Fruit fly (Drosophila melanogaster) whole organism, embryonic: ENCODE results near the gene Plc21C.

Experiments
- ATbp ChIP-seq: fragments of 200-800 bp; sonication (Bioruptor generic); optimal IDR thresholded peaks from 2 replicates; lab custom pipeline; 2017; ENCODE audit warnings: missing biosample characterization, mild to moderate bottlenecking, missing genetic modification characterization, missing genetic modification reagents
- C15 ChIP-seq: fragments of 200-800 bp; sonication (Bioruptor generic); IDR thresholded peaks from 3 replicates; pipeline ENCODE4 v1.3.6; 2022; ENCODE audit warnings: missing biosample characterization, missing genetic modification characterization
- CG10147 ChIP-seq: fragments of 200-800 bp; sonication (Bioruptor generic); optimal IDR thresholded peaks from 2 replicates; lab custom pipeline; 2019; ENCODE audit warnings: missing biosample characterization, mild to moderate bottlenecking, missing genetic modification characterization, moderate library complexity
- CG10654 ChIP-seq: fragments of 200-800 bp; sonication (Bioruptor generic); optimal IDR thresholded peaks from 2 replicates; lab custom pipeline; 2016; ENCODE audit warnings: missing biosample characterization, missing genetic modification characterization
- CG11093 ChIP-seq: fragments of 200-800 bp; sonication (Bioruptor generic); IDR thresholded peaks from 3 replicates; pipeline ENCODE4 v1.3.6; 2022; ENCODE audit warnings: missing biosample characterization, missing genetic modification characterization
- CG11504 ChIP-seq: fragments of 200-800 bp; sonication (Bioruptor generic); optimal IDR thresholded peaks from 3 replicates; lab custom pipeline; 2019; ENCODE audit warnings: missing biosample characterization, mild to moderate bottlenecking, missing genetic modification characterization, moderate library complexity
- CG1233 ChIP-seq: fragments of 200-800 bp; sonication (Bioruptor generic); optimal IDR thresholded peaks from 4 replicates; lab custom pipeline; 2018; ENCODE audit warnings: missing biosample characterization, mild to moderate bottlenecking, missing genetic modification characterization
- CG13424 ChIP-seq: fragments of 200-800 bp; sonication (Bioruptor generic); optimal IDR thresholded peaks from 2 replicates; lab custom pipeline; 2019; ENCODE audit warnings: missing biosample characterization, mild to moderate bottlenecking, missing genetic modification characterization, moderate library complexity
- CG13624 ChIP-seq: fragments of 200-800 bp; sonication (Bioruptor generic); optimal IDR thresholded peaks from 2 replicates; lab custom pipeline; 2016; ENCODE audit warnings: missing biosample characterization, missing genetic modification characterization
- CG17359 ChIP-seq: fragments of 200-800 bp; sonication (Bioruptor generic); optimal IDR thresholded peaks from 3 replicates; lab custom pipeline; 2018; ENCODE audit warnings: missing biosample characterization, mild to moderate bottlenecking, missing genetic modification characterization, moderate library complexity
- CG17385 ChIP-seq: fragments of 200-800 bp; sonication (Bioruptor generic); optimal IDR thresholded peaks from 3 replicates; lab custom pipeline; 2018; ENCODE audit warnings: missing biosample characterization, mild to moderate bottlenecking, missing genetic modification characterization
- CG18764 ChIP-seq: fragments of 200-800 bp; sonication (Bioruptor generic); optimal IDR thresholded peaks from 3 replicates; lab custom pipeline; 2016; ENCODE audit warnings: missing biosample characterization, missing genetic modification characterization
- CG2875 ChIP-seq: fragments of 200-800 bp; sonication (Bioruptor generic); optimal IDR thresholded peaks from 2 replicates; lab custom pipeline; 2017; ENCODE audit warnings: missing biosample characterization, mild to moderate bottlenecking, missing genetic modification characterization, missing genetic modification reagents
- CG30020 ChIP-seq: fragments of 200-800 bp; optimal IDR thresholded peaks from 2 replicates; lab custom pipeline; 2019; ENCODE audit warnings: missing biosample characterization, mild to moderate bottlenecking, missing genetic modification characterization, moderate library complexity
- CG34224 ChIP-seq: fragments of 200-800 bp; sonication (Bioruptor generic); IDR thresholded peaks from 3 replicates; pipeline ENCODE4 v1.3.6; 2022; ENCODE audit warnings: missing biosample characterization, missing genetic modification characterization; ENCODE audit not compliant: partially characterized antibody
- CG3995 ChIP-seq: fragments of 200-800 bp; sonication (Bioruptor generic); optimal IDR thresholded peaks from 3 replicates; lab custom pipeline; 2016; ENCODE audit warnings: missing biosample characterization, missing genetic modification characterization
- CG4617 ChIP-seq: fragments of 200-800 bp; sonication (Bioruptor generic); optimal IDR thresholded peaks from 3 replicates; lab custom pipeline; 2016; ENCODE audit warnings: missing biosample characterization, missing genetic modification characterization, borderline replicate concordance
- CG6254 ChIP-seq: fragments of 200-800 bp; sonication (Bioruptor generic); optimal IDR thresholded peaks from 3 replicates; lab custom pipeline; 2017; ENCODE audit warnings: mild to moderate bottlenecking, missing biosample characterization, missing genetic modification reagents, missing genetic modification characterization
- CG6654 ChIP-seq: fragments of 200-800 bp; sonication (Bioruptor generic); optimal IDR thresholded peaks from 2 replicates; lab custom pipeline; 2017; ENCODE audit warnings: missing biosample characterization, mild to moderate bottlenecking, missing genetic modification characterization
- CG7963 ChIP-seq: fragments of 200-800 bp; sonication (Bioruptor generic); IDR thresholded peaks from 3 replicates; pipeline ENCODE4 v1.3.6; 2022; ENCODE audit warnings: missing biosample characterization, missing genetic modification characterization; ENCODE audit not compliant: partially characterized antibody
- CG8924 ChIP-seq: fragments of 200-800 bp; optimal IDR thresholded peaks from 3 replicates; lab custom pipeline; 2019; ENCODE audit warnings: missing biosample characterization, mild to moderate bottlenecking, missing genetic modification characterization, moderate library complexity
- CG9876 ChIP-seq: fragments of 200-800 bp; sonication (Bioruptor generic); optimal IDR thresholded peaks from 2 replicates; lab custom pipeline; 2016; ENCODE audit warnings: missing biosample characterization, missing genetic modification characterization
- CG9932 ChIP-seq: fragments of 200-800 bp; sonication (Bioruptor generic); IDR thresholded peaks from 2 replicates; pipeline ENCODE4 v1.3.6; 2022; ENCODE audit warnings: missing biosample characterization, missing genetic modification characterization
- Chrac-16 ChIP-seq: fragments of 200-800 bp; sonication (Bioruptor generic); optimal IDR thresholded peaks from 3 replicates; lab custom pipeline; 2016; ENCODE audit warnings: missing biosample characterization, missing genetic modification characterization
- E2f1 ChIP-seq: fragments of 200-800 bp; sonication (Bioruptor generic); IDR thresholded peaks from 2 replicates; pipeline ENCODE4 v1.3.6; 2022; ENCODE audit warnings: missing biosample characterization, missing genetic modification characterization
- Fer1 ChIP-seq: fragments of 200-800 bp; sonication (Bioruptor generic); optimal IDR thresholded peaks from 2 replicates; lab custom pipeline; 2017; ENCODE audit warnings: missing biosample characterization, mild to moderate bottlenecking, missing genetic modification characterization
- Fer2 ChIP-seq: fragments of 200-800 bp; sonication (Bioruptor generic); optimal IDR thresholded peaks from 2 replicates; lab custom pipeline; 2018; ENCODE audit warnings: missing biosample characterization, mild to moderate bottlenecking, missing genetic modification characterization, moderate library complexity
- HLH4C ChIP-seq: fragments of 200-800 bp; sonication (Bioruptor generic); IDR thresholded peaks from 3 replicates; pipeline ENCODE4 v1.3.6; 2022; ENCODE audit warnings: missing biosample characterization, missing genetic modification characterization; ENCODE audit not compliant: partially characterized antibody
- HmgD ChIP-seq: fragments of 200-800 bp; sonication (Bioruptor generic); optimal IDR thresholded peaks from 3 replicates; lab custom pipeline; 2016; ENCODE audit warnings: missing biosample characterization, missing genetic modification characterization
- Ravus ChIP-seq: fragments of 200-800 bp; sonication (Bioruptor generic); IDR thresholded peaks from 2 replicates; pipeline ENCODE4 v1.3.6; 2022; ENCODE audit warnings: missing biosample characterization, missing genetic modification characterization
- Six4 ChIP-seq: fragments of 200-800 bp; sonication (Bioruptor generic); optimal IDR thresholded peaks from 2 replicates; lab custom pipeline; 2016; ENCODE audit warnings: missing biosample characterization, missing genetic modification characterization
- Sox100B ChIP-seq: fragments of 200-800 bp; sonication (Bioruptor generic); optimal IDR thresholded peaks from 3 replicates; lab custom pipeline; 2018; ENCODE audit warnings: missing biosample characterization, mild to moderate bottlenecking, missing genetic modification characterization
- ara ChIP-seq: fragments of 200-800 bp; sonication (Bioruptor generic); IDR thresholded peaks from 2 replicates; pipeline ENCODE4 v1.3.6; 2022; ENCODE audit warnings: missing biosample characterization, missing genetic modification characterization
- ato ChIP-seq: fragments of 200-800 bp; sonication (Bioruptor generic); IDR thresholded peaks from 2 replicates; pipeline ENCODE4 v1.3.6; 2022; ENCODE audit warnings: missing biosample characterization, missing genetic modification characterization; ENCODE audit not compliant: partially characterized antibody
- bowl ChIP-seq: fragments of 200-800 bp; sonication (Bioruptor generic); IDR thresholded peaks from 2 replicates; pipeline ENCODE4 v1.3.6; 2022; ENCODE audit warnings: missing biosample characterization, missing genetic modification characterization
- danr ChIP-seq: fragments of 200-800 bp; sonication (Bioruptor generic); IDR thresholded peaks from 2 replicates; pipeline ENCODE4 v1.3.6; 2022; ENCODE audit warnings: missing biosample characterization, missing genetic modification characterization
- exex ChIP-seq: fragments of 200-800 bp; sonication (Bioruptor generic); optimal IDR thresholded peaks from 4 replicates; lab custom pipeline; 2018; ENCODE audit warnings: missing biosample characterization, mild to moderate bottlenecking, missing genetic modification characterization, moderate library complexity
- gro ChIP-seq: fragments of 200-800 bp; sonication (Bioruptor generic); optimal IDR thresholded peaks from 2 replicates; lab custom pipeline; 2016; ENCODE audit warnings: missing biosample characterization, missing genetic modification characterization
- gsb ChIP-seq: fragments of 200-800 bp; sonication (Bioruptor generic); IDR thresholded peaks from 2 replicates; pipeline ENCODE4 v1.3.6; 2022; ENCODE audit warnings: missing biosample characterization, missing genetic modification characterization
- lmd ChIP-seq: fragments of 200-800 bp; sonication (Bioruptor generic); IDR thresholded peaks from 2 replicates; pipeline ENCODE4 v1.3.6; 2022; ENCODE audit warnings: missing biosample characterization, missing genetic modification characterization
- odd ChIP-seq: fragments of 200-800 bp; sonication (Bioruptor generic); optimal IDR thresholded peaks from 2 replicates; lab custom pipeline; 2017; ENCODE audit warnings: missing biosample characterization, mild to moderate bottlenecking, missing genetic modification characterization
- onecut ChIP-seq: fragments of 200-800 bp; sonication (Bioruptor generic); IDR thresholded peaks from 2 replicates; pipeline ENCODE4 v1.3.6; 2022; ENCODE audit warnings: missing biosample characterization, missing genetic modification characterization
- pfk ChIP-seq: fragments of 200-800 bp; sonication (Bioruptor generic); optimal IDR thresholded peaks from 2 replicates; lab custom pipeline; 2018; ENCODE audit warnings: missing biosample characterization, mild to moderate bottlenecking, missing genetic modification characterization, moderate library complexity
- row ChIP-seq: fragments of 200-800 bp; sonication (Bioruptor generic); IDR thresholded peaks from 3 replicates; pipeline ENCODE4 v1.3.6; 2022; ENCODE audit warnings: missing biosample characterization, missing genetic modification characterization
- scrt ChIP-seq: fragments of 200-800 bp; sonication (Bioruptor generic); optimal IDR thresholded peaks from 2 replicates; lab custom pipeline; 2018; ENCODE audit warnings: missing biosample characterization, mild to moderate bottlenecking, missing genetic modification characterization, moderate library complexity
- sens-2 ChIP-seq: fragments of 200-800 bp; sonication (Bioruptor generic); IDR thresholded peaks from 2 replicates; pipeline ENCODE4 v1.3.6; 2022; ENCODE audit warnings: missing biosample characterization, missing genetic modification characterization
- sima ChIP-seq: fragments of 200-800 bp; sonication (Bioruptor generic); optimal IDR thresholded peaks from 2 replicates; lab custom pipeline; 2016; ENCODE audit warnings: missing biosample characterization, missing genetic modification characterization
- slp2 ChIP-seq: fragments of 200-800 bp; sonication (Bioruptor generic); optimal IDR thresholded peaks from 2 replicates; lab custom pipeline; 2016; ENCODE audit warnings: missing biosample characterization, missing genetic modification characterization
- sr ChIP-seq: fragments of 200-800 bp; sonication (Bioruptor generic); IDR thresholded peaks from 3 replicates; pipeline ENCODE4 v1.3.6; 2022; ENCODE audit warnings: missing biosample characterization, missing genetic modification characterization
- tup ChIP-seq: fragments of 200-800 bp; sonication (Bioruptor generic); optimal IDR thresholded peaks from 2 replicates; lab custom pipeline; 2016; ENCODE audit warnings: missing biosample characterization, mild to moderate bottlenecking, missing genetic modification characterization, moderate library complexity

Plc21C gene

DNA sequence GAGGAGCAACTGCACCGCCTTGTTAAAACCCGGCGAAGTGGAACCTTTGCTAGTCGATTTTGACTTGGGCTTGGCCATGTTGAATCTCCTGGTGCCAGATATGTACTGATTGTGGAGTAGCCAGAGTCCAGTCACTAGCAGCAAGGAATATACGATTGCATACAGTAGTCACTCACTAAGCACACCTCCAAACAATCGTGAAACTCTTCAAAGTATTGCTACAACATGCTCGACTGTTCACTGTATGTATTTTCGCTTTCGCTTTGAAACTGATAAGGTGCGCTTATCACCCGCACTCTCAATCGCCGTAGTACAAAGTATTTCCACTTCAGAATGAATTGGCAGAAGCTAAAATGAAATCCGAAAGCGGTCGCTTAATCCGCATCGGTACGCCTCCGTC, 19.3 kb upstream of the Plc21C start:
- peak; percentile 45 for TF ChIP-seq ATbp (GFP tag; lab: Kevin White, UChicago)
- peak; percentile 70 for TF ChIP-seq CG17385
- TF ChIP-seq ara (GFP tag; lab: Robert Waterston, UW): no peak; the same call in 1 of the 2 replicates
- TF ChIP-seq E2f1 (GFP tag; lab: Robert Waterston, UW): peak; percentile 69
- TF ChIP-seq sr (GFP tag; lab: Robert Waterston, UW): peak; percentile 30; the same call in 1 of the 3 replicates
- TF ChIP-seq tup (GFP tag; lab: Kevin White, UChicago): peak; percentile 39
- TF ChIP-seq sima: no peak
- peak; percentile 4 for TF ChIP-seq slp2 (GFP tag; lab: Kevin White, UChicago)
- TF ChIP-seq CG6254 (GFP tag; lab: Kevin White, UChicago): peak; percentile 37
- TF ChIP-seq CG1233 (GFP tag; lab: Kevin White, UChicago): peak; percentile 40
- 0 out of 3 replicates have a peak, but pooled peaks have one; percentile 25 for TF ChIP-seq CG34224 (GFP tag; lab: Robert Waterston, UW)
- TF ChIP-seq CG30020: no peak
- TF ChIP-seq scrt (GFP tag; lab: Kevin White, UChicago): peak; percentile 59
- peak; percentile 70 for TF ChIP-seq onecut
- TF ChIP-seq CG18764 (GFP tag; lab: Kevin White, UChicago): peak; percentile 29
- TF ChIP-seq C15 (GFP tag; lab: Robert Waterston, UW): 0 out of 3 replicates have a peak, but pooled peaks have one; percentile 41
- TF ChIP-seq CG2875 (GFP tag; lab: Kevin White, UChicago): no peak
- TF ChIP-seq lmd (GFP tag; lab: Robert Waterston, UW): peak; percentile 77
- TF ChIP-seq exex (tag; lab: Kevin White, UChicago): peak; percentile 50
- TF ChIP-seq CG8924 (tag; lab: Kevin White, UChicago): peak; percentile 19
- peak; percentile 13 for TF ChIP-seq HmgD
- peak; percentile 14 for TF ChIP-seq Six4 (GFP tag; lab: Kevin White, UChicago)
- TF ChIP-seq gro (GFP tag; lab: Kevin White, UChicago): peak; percentile 78
- no peak for TF ChIP-seq CG6654 (GFP tag; lab: Kevin White, UChicago)
- TF ChIP-seq row (GFP tag; lab: Robert Waterston, UW): peak; percentile 96
- TF ChIP-seq ato (GFP tag; lab: Robert Waterston, UW): no peak
- TF ChIP-seq Fer1 (GFP tag; lab: Kevin White, UChicago): peak; percentile 80
- TF ChIP-seq CG10147 (GFP tag; lab: Kevin White, UChicago): no peak
- peak; percentile 58 for TF ChIP-seq Chrac-16 (GFP tag; lab: Kevin White, UChicago)
- no peak for TF ChIP-seq sens-2 (GFP tag; lab: Robert Waterston, UW)
- peak; percentile 38 for TF ChIP-seq Fer2 (tag; lab: Kevin White, UChicago)
- peak; percentile 66 for TF ChIP-seq CG17359
- 0 out of 2 replicates have a peak, but pooled peaks have one; percentile 29 for TF ChIP-seq danr (GFP tag; lab: Robert Waterston, UW)
- TF ChIP-seq CG13424: peak; percentile 57
- peak; percentile 56 for TF ChIP-seq CG11504 (tag; lab: Kevin White, UChicago)
- TF ChIP-seq CG7963 (GFP tag; lab: Robert Waterston, UW): no peak
- TF ChIP-seq HLH4C (GFP tag; lab: Robert Waterston, UW): no peak
- peak; percentile 86 for TF ChIP-seq CG9932
- TF ChIP-seq CG10654: peak; percentile 26
- TF ChIP-seq CG13624 (GFP tag; lab: Kevin White, UChicago): peak; percentile 67
- TF ChIP-seq gsb (GFP tag; lab: Robert Waterston, UW): peak; percentile 72
- no peak for TF ChIP-seq CG3995 (GFP tag; lab: Kevin White, UChicago)
- TF ChIP-seq pfk (GFP tag; lab: Kevin White, UChicago): no peak
- TF ChIP-seq CG4617 (GFP tag; lab: Kevin White, UChicago): no peak
- TF ChIP-seq odd (GFP tag; lab: Kevin White, UChicago): peak; percentile 21
- TF ChIP-seq bowl (GFP tag; lab: Robert Waterston, UW): peak; percentile 63; the same call in 1 of the 2 replicates
- peak; percentile 43; the same call in 1 of the 3 replicates for TF ChIP-seq CG11093
- no peak for TF ChIP-seq Ravus (GFP tag; lab: Robert Waterston, UW)
- peak; percentile 63 for TF ChIP-seq CG9876 (GFP tag; lab: Kevin White, UChicago)
- TF ChIP-seq Sox100B (GFP tag; lab: Kevin White, UChicago): no peak
